Fruit fly (Drosophila melanogaster): ENCODE data around the gene Lsp1beta.

DNA sequence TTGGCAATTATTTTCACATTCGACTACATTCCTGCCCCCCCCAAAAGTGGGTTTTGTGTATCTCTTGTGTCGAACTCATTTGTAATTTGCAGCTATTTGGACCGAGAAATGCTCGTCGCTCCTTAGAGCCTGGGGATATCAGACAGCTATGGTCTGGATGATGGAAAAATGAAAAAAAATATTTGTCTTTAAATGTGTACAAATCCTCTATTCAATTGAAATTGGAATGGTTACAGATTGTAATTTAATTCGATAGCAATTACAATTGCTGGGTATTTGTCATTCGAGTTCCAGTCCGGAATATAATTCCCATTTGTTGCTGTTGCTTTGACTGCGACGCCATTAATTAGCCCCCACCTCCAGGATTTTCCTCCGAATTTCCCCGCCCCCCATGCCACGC is 8.5 kb upstream of the Lsp1beta start:
- TF ChIP-seq CG8119 (GFP tag; IDR thresholded peaks at IDR 0.05) (no peak), vri (GFP tag; optimal IDR thresholded peaks at IDR 0.05) (no peak), CG6276 (GFP tag; optimal IDR thresholded peaks at IDR 0.05) (no peak), net (GFP tag; optimal IDR thresholded peaks at IDR 0.05) (no peak), CG6854 (GFP tag; optimal IDR thresholded peaks at IDR 0.05) (no peak), Eip75B (GFP tag; optimal IDR thresholded peaks at IDR 0.05) (no peak), CG11294 (GFP tag; IDR thresholded peaks at IDR 0.05) (no peak), Blimp-1 (GFP tag; optimal IDR thresholded peaks at IDR 0.05) (no peak), CG16779 (tag; optimal IDR thresholded peaks at IDR 0.05) (no peak), CG34406 (GFP tag; optimal IDR thresholded peaks at IDR 0.05) (no peak), ss (GFP tag; optimal IDR thresholded peaks at IDR 0.05) (no peak), CG3032 (tag; optimal IDR thresholded peaks at IDR 0.05) (no peak), salr (GFP tag; optimal IDR thresholded peaks at IDR 0.05) (no peak)
